Worm (Caenorhabditis elegans): ENCODE measurements around the gene ptp-1.

Gene ptp-1

ce11 chrIII:3634873-3635272 lies 44.4 kb downstream of the ptp-1 start:
- no peak for TF ChIP-seq tbx-37 (GFP tag; conservative IDR thresholded peaks at IDR 0.05)
- no peak for TF ChIP-seq ceh-13 (GFP tag; optimal IDR thresholded peaks at IDR 0.05)
- no peak for TF ChIP-seq flt-1 (GFP tag; IDR thresholded peaks at IDR 0.05)
- no peak for TF ChIP-seq pes-1 (GFP tag; IDR thresholded peaks at IDR 0.05)
- TF ChIP-seq F13C5.2 (tag; optimal IDR thresholded peaks at IDR 0.05): no peak
- no peak for TF ChIP-seq scrt-1 (GFP tag; IDR thresholded peaks at IDR 0.05)
- no peak for TF ChIP-seq hmg-4 (GFP tag; optimal IDR thresholded peaks at IDR 0.05)
- TF ChIP-seq hnd-1 (tag; optimal IDR thresholded peaks at IDR 0.05): no peak
- no peak for TF ChIP-seq aly-1 (tag; optimal IDR thresholded peaks at IDR 0.05)
- no peak for TF ChIP-seq tra-4 (tag; optimal IDR thresholded peaks at IDR 0.05)
- TF ChIP-seq hmbx-1 (tag; optimal IDR thresholded peaks at IDR 0.05): no peak
- no peak for TF ChIP-seq ceh-36 (tag; optimal IDR thresholded peaks at IDR 0.05)
- TF ChIP-seq ama-1 (optimal IDR thresholded peaks at IDR 0.05): no peak
- TF ChIP-seq tbx-11 (GFP tag; IDR thresholded peaks at IDR 0.05): no peak
- no peak for TF ChIP-seq ets-7 (tag; optimal IDR thresholded peaks at IDR 0.05)
- no peak for TF ChIP-seq B0310.2 (tag; optimal IDR thresholded peaks at IDR 0.05)
- no peak for TF ChIP-seq sea-1 (GFP tag; conservative IDR thresholded peaks at IDR 0.05)

ce11 chrIII:3635844-3636243 lies 45.3 kb downstream of the ptp-1 start, which contains the start of gene rilp-1:
Gene rilp-1, plus strand, starts transcription at chrIII:3636144.
- no peak for TF ChIP-seq ama-1 (optimal IDR thresholded peaks at IDR 0.05)
- no peak for TF ChIP-seq ceh-13 (GFP tag; optimal IDR thresholded peaks at IDR 0.05)
- no peak for TF ChIP-seq scrt-1 (GFP tag; IDR thresholded peaks at IDR 0.05)
- TF ChIP-seq pes-1 (GFP tag; IDR thresholded peaks at IDR 0.05): no peak
- TF ChIP-seq tbx-11 (GFP tag; IDR thresholded peaks at IDR 0.05): no peak
- TF ChIP-seq hmg-4 (GFP tag; optimal IDR thresholded peaks at IDR 0.05): no peak
- TF ChIP-seq tra-4 (tag; optimal IDR thresholded peaks at IDR 0.05): no peak
- TF ChIP-seq aly-1 (tag; optimal IDR thresholded peaks at IDR 0.05): no peak
- TF ChIP-seq sea-1 (GFP tag; conservative IDR thresholded peaks at IDR 0.05): no peak
- no peak for TF ChIP-seq F13C5.2 (tag; optimal IDR thresholded peaks at IDR 0.05)
- TF ChIP-seq ceh-36 (tag; optimal IDR thresholded peaks at IDR 0.05): no peak
- TF ChIP-seq tbx-37 (GFP tag; conservative IDR thresholded peaks at IDR 0.05): no peak

- TF ChIP-seq hmg-4 (GFP tag; optimal IDR thresholded peaks at IDR 0.05) (no peak), ceh-13 (GFP tag; optimal IDR thresholded peaks at IDR 0.05) (no peak), ets-7 (tag; optimal IDR thresholded peaks at IDR 0.05) (no peak), flt-1 (GFP tag; IDR thresholded peaks at IDR 0.05) (no peak), ceh-36 (tag; optimal IDR thresholded peaks at IDR 0.05) (no peak), tbx-37 (GFP tag; conservative IDR thresholded peaks at IDR 0.05) (no peak), scrt-1 (GFP tag; IDR thresholded peaks at IDR 0.05) (no peak), B0310.2 (tag; optimal IDR thresholded peaks at IDR 0.05) (no peak), tbx-11 (GFP tag; IDR thresholded peaks at IDR 0.05) (no peak), tra-4 (tag; optimal IDR thresholded peaks at IDR 0.05) (no peak)
These were observed 46.9 kb downstream of the ptp-1 start for ce11 chrIII:3637251-3637989.

ce11 chrIII:3643602-3644001 lies 53.1 kb downstream of the ptp-1 start:
- TF ChIP-seq flt-1 (GFP tag; IDR thresholded peaks at IDR 0.05) (no peak), aly-1 (tag; optimal IDR thresholded peaks at IDR 0.05) (no peak), F13C5.2 (tag; optimal IDR thresholded peaks at IDR 0.05) (no peak), hmg-4 (GFP tag; optimal IDR thresholded peaks at IDR 0.05) (no peak), ama-1 (optimal IDR thresholded peaks at IDR 0.05) (no peak), hmbx-1 (tag; optimal IDR thresholded peaks at IDR 0.05) (no peak), ceh-36 (tag; optimal IDR thresholded peaks at IDR 0.05) (no peak), hnd-1 (tag; optimal IDR thresholded peaks at IDR 0.05) (no peak), tbx-11 (GFP tag; IDR thresholded peaks at IDR 0.05) (no peak), tbx-37 (GFP tag; conservative IDR thresholded peaks at IDR 0.05) (no peak), tra-4 (tag; optimal IDR thresholded peaks at IDR 0.05) (no peak), sea-1 (GFP tag; conservative IDR thresholded peaks at IDR 0.05) (no peak), pes-1 (GFP tag; IDR thresholded peaks at IDR 0.05) (no peak)

ce11 chrIII:3644075-3644474 lies 53.6 kb downstream of the ptp-1 start, which contains the start of gene unc-93:
Gene unc-93, plus strand, starts transcription at chrIII:3644375.
- TF ChIP-seq flt-1 (GFP tag; IDR thresholded peaks at IDR 0.05): no peak
- no peak for TF ChIP-seq ama-1 (optimal IDR thresholded peaks at IDR 0.05)
- TF ChIP-seq scrt-1 (GFP tag; IDR thresholded peaks at IDR 0.05): no peak
- TF ChIP-seq F13C5.2 (tag; optimal IDR thresholded peaks at IDR 0.05): no peak
- no peak for TF ChIP-seq ceh-13 (GFP tag; optimal IDR thresholded peaks at IDR 0.05)

- no peak for TF ChIP-seq aly-1 (tag; optimal IDR thresholded peaks at IDR 0.05)
- TF ChIP-seq tra-4 (tag; optimal IDR thresholded peaks at IDR 0.05): no peak
- no peak for TF ChIP-seq hnd-1 (tag; optimal IDR thresholded peaks at IDR 0.05)
- no peak for TF ChIP-seq flt-1 (GFP tag; IDR thresholded peaks at IDR 0.05)
- no peak for TF ChIP-seq tbx-11 (GFP tag; IDR thresholded peaks at IDR 0.05)
- no peak for TF ChIP-seq pes-1 (GFP tag; IDR thresholded peaks at IDR 0.05)
- no peak for TF ChIP-seq ama-1 (optimal IDR thresholded peaks at IDR 0.05)
- no peak for TF ChIP-seq B0310.2 (tag; optimal IDR thresholded peaks at IDR 0.05)
- no peak for TF ChIP-seq tbx-37 (GFP tag; conservative IDR thresholded peaks at IDR 0.05)
- no peak for TF ChIP-seq hmg-4 (GFP tag; optimal IDR thresholded peaks at IDR 0.05)
- no peak for TF ChIP-seq ets-7 (tag; optimal IDR thresholded peaks at IDR 0.05)
- TF ChIP-seq sea-1 (GFP tag; conservative IDR thresholded peaks at IDR 0.05): no peak
- no peak for TF ChIP-seq F13C5.2 (tag; optimal IDR thresholded peaks at IDR 0.05)
- no peak for TF ChIP-seq scrt-1 (GFP tag; IDR thresholded peaks at IDR 0.05)
- TF ChIP-seq ceh-36 (tag; optimal IDR thresholded peaks at IDR 0.05): no peak
- no peak for TF ChIP-seq ceh-13 (GFP tag; optimal IDR thresholded peaks at IDR 0.05)
- TF ChIP-seq hmbx-1 (tag; optimal IDR thresholded peaks at IDR 0.05): no peak
These were observed 58.8 kb downstream of the ptp-1 start for ce11 chrIII:3649305-3649704.

- TF ChIP-seq flt-1 (GFP tag; IDR thresholded peaks at IDR 0.05) (no peak), tbx-11 (GFP tag; IDR thresholded peaks at IDR 0.05) (no peak), sea-1 (GFP tag; conservative IDR thresholded peaks at IDR 0.05) (no peak), ceh-36 (tag; optimal IDR thresholded peaks at IDR 0.05) (no peak), B0310.2 (tag; optimal IDR thresholded peaks at IDR 0.05) (no peak), scrt-1 (GFP tag; IDR thresholded peaks at IDR 0.05) (no peak), hmbx-1 (tag; optimal IDR thresholded peaks at IDR 0.05) (no peak), aly-1 (tag; optimal IDR thresholded peaks at IDR 0.05) (no peak), ceh-13 (GFP tag; optimal IDR thresholded peaks at IDR 0.05) (no peak), hnd-1 (tag; optimal IDR thresholded peaks at IDR 0.05) (no peak), ets-7 (tag; optimal IDR thresholded peaks at IDR 0.05) (no peak), tbx-37 (GFP tag; conservative IDR thresholded peaks at IDR 0.05) (no peak), ama-1 (optimal IDR thresholded peaks at IDR 0.05) (no peak), pes-1 (GFP tag; IDR thresholded peaks at IDR 0.05) (no peak)
These were observed 59.7 kb downstream of the ptp-1 start for ce11 chrIII:3650266-3650665.

Data from whole organism, early embryonic.